Fruit fly (Drosophila melanogaster): ENCODE measurements around the gene CNPYb.

CNPYb gene

DNA sequence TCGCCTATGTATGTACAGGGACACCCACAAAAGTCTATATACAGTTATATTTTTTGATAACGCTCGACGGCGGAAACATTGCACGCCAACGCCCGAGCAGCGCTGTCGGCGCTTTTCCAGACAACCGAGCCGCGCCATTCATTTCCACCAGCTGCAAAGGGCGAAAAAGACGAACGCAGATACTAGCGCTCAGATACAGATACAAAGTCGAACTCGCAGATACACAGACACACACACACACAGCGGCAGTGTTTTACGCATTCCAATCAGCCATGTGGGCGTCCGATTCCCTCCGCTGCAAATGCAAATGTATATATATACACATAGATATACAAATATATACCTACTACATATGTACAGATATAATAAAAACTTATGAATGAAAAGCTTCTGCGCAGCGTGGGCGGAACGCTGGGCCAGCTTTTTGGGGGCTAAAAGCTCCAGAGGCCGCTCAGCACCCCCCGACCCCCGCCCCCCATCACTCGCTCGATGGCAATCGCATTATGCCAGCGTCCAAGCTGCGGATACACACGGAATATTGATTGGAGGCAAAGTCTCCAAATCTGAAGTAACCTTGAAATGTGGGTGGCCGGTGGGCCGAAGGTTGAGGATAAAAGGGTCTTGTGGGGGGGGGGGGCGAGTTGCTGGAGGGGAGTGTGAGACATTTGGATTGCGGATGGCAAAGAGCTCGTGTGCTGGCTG is 4.4 kb downstream of the CNPYb start:
- TF ChIP-seq ttk (optimal IDR thresholded peaks at IDR 0.05), result no peak
- TF ChIP-seq psq (optimal IDR thresholded peaks at IDR 0.05), result no peak
- TF ChIP-seq h (optimal IDR thresholded peaks at IDR 0.05), result no peak
- no peak for TF ChIP-seq insv (optimal IDR thresholded peaks at IDR 0.05)
- TF ChIP-seq Sin3A (optimal IDR thresholded peaks at IDR 0.05), result no peak
- no peak for TF ChIP-seq Myc (optimal IDR thresholded peaks at IDR 0.05)

DNA sequence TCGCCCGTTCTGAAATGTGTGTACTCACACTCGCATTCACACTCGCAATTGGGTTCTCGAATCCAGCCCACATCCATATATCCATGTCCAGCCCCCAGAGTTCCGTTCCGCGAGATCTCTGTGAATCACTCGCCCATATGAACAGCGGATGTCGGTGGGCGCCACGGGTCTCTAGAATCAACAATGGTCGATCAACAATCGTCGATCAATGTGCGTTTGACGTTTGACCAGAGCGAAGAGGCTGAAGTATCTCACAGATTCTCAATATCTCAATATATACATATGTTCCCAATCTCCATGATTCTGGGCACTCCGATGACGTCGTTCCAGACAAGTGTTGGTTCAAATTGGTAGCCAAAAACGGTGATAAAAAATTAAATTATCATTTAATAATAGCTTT is 6.9 kb downstream of the CNPYb start:
- no peak for TF ChIP-seq psq (optimal IDR thresholded peaks at IDR 0.05)
- TF ChIP-seq Sin3A (optimal IDR thresholded peaks at IDR 0.05), result no peak
- no peak for TF ChIP-seq insv (optimal IDR thresholded peaks at IDR 0.05)
- no peak for TF ChIP-seq Myc (optimal IDR thresholded peaks at IDR 0.05)
- no peak for TF ChIP-seq ttk (optimal IDR thresholded peaks at IDR 0.05)
- no peak for TF ChIP-seq h (optimal IDR thresholded peaks at IDR 0.05)

DNA sequence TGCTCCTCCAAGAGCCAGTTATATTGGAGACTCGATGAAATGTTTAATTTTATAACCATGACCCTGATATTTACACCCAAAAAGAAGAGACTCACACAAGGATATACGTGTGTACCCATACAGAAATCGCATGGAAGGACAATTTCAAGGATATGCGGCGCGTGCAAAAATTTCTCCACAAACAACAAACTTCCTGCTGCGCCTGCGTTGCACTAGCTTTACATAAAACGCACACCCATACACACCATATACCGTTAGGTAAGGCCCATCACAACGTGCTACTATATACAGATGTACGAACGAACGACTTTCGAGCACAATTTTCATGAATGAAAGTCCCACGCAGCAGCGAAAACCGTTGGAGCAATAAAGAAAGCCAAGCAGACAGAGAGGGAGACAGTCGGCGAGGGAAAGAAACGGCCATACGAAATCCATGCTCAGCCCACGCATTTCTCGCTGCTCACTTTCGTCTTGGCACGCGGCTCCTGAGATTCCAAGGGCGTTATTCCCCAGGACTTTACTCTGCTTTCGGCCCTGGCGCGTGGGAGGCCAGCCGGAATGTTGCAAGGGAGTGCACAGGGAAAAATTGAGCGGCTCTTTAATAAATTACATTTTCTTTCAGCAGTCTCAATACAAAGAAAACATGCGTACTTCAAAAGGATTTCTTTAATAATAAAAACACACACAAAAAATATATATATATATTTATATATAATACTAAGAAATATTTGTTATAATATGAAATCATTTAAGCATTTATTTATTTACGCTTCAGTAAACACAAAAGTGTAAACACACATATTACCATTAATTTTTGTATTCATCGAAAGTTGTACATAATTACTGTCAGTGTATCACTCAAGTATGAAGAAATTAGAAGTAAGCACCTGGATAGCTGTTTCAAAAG is 8.4 kb downstream of the CNPYb start:
- TF ChIP-seq psq (optimal IDR thresholded peaks at IDR 0.05) (no peak), insv (optimal IDR thresholded peaks at IDR 0.05) (no peak), Myc (optimal IDR thresholded peaks at IDR 0.05) (no peak), ttk (optimal IDR thresholded peaks at IDR 0.05) (no peak)

DNA sequence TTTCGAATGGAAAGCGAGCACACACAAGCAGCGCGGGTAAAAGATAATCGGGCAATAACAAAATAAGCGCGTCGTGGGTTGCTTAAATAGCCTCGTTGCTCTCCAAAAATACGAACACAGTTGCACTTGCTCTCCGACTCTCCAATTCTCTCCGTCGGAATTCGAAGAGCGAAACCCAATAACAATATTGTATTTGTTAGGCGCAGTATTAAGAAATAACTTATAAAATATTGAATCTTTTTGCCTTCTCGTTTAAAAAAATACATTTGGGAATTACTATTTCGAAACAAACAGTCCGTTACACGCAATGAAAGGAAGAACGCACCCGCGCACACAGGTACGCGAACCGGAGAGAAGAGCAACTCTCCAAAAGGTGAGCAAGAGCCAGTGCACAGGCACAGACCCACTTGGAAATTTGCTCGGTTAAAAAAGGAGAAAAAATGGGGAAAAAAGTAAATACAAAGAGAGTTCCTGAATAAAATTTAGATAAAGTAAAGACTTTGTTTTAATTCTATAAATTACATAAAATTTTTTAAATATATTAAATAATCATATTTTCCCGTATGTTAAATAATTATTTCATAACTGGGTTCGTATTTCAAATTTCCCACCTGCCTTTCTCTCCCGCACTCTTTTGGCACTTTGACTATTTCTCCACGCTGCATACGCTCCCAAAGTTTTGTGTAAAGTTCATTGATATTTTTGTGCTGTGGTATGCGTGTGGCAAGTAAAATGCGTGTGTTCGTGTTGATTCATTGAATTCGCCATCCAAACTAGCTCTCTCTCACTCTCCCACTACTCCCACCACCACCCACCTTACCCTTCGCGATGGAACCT is 9.4 kb downstream of the CNPYb start, which contains the start of gene Mkp3:
TSS of gene Mkp3 (minus strand) at position 63 of the 837 bp plus-strand sequence.
- TF ChIP-seq Sin3A (optimal IDR thresholded peaks at IDR 0.05), result no peak
- no peak for TF ChIP-seq ttk (optimal IDR thresholded peaks at IDR 0.05)
- TF ChIP-seq h (optimal IDR thresholded peaks at IDR 0.05), result no peak
- no peak for TF ChIP-seq Myc (optimal IDR thresholded peaks at IDR 0.05)
- TF ChIP-seq insv (optimal IDR thresholded peaks at IDR 0.05), result no peak
- TF ChIP-seq psq (optimal IDR thresholded peaks at IDR 0.05), result no peak

DNA sequence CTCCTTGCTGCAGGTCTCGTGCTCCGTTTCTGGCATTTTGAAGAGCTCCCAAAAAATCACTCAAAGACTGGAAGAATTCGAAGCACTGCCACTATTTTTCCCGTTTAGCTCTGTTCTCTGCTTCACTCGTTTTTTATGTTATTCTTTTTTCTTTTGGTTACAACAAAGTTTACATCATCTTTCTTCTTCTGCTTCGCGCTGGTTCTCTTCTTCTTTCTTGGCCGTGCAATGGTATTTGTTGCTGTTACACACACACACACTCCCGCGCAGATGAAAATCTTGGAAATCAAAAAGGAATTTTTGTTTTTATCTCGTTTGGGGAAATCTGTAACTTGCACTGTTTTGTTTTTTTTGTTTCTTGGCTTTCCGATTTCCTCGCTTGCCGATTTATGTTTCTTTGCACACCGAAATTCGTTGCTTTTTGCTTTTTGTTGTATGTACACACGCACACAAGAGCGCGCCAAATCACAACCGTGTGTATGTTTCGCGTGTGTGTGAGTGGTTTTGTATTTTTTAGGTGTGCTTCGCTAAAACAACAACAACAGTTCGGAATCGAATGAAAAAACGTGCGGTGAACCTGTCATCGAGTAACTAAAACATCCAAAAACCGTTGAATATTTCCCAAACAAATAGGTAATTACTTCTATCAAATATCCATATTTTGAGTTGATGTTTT is 10.2 kb downstream of the CNPYb start:
- TF ChIP-seq Myc (optimal IDR thresholded peaks at IDR 0.05), result no peak
- no peak for TF ChIP-seq ttk (optimal IDR thresholded peaks at IDR 0.05)
- TF ChIP-seq Sin3A (optimal IDR thresholded peaks at IDR 0.05), result no peak
- no peak for TF ChIP-seq insv (optimal IDR thresholded peaks at IDR 0.05)
- TF ChIP-seq h (optimal IDR thresholded peaks at IDR 0.05), result no peak
- TF ChIP-seq psq (optimal IDR thresholded peaks at IDR 0.05), result no peak

DNA sequence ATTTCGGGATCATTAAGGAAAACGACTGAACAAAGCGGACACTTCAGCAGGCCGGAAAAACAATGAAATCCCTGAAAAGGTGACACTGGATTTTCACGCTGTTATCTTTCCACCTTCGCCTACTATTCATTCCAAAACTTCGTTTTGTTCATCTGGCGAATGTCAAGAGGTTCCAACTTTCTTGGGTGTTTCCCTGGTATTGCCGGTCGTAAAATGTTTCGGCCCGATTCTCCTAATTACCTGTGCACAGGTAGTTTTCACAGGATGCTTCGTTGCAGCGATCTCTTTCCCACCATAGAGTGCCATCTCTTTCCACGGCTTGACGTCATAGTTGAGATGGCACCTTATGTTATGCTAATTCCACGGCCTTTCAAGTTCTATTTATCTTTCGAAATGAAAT is 12.9 kb downstream of the CNPYb start:
- TF ChIP-seq Myc (optimal IDR thresholded peaks at IDR 0.05) (no peak), h (optimal IDR thresholded peaks at IDR 0.05) (no peak), insv (optimal IDR thresholded peaks at IDR 0.05) (no peak), psq (optimal IDR thresholded peaks at IDR 0.05) (no peak), Sin3A (optimal IDR thresholded peaks at IDR 0.05) (no peak), ttk (optimal IDR thresholded peaks at IDR 0.05) (no peak)

DNA sequence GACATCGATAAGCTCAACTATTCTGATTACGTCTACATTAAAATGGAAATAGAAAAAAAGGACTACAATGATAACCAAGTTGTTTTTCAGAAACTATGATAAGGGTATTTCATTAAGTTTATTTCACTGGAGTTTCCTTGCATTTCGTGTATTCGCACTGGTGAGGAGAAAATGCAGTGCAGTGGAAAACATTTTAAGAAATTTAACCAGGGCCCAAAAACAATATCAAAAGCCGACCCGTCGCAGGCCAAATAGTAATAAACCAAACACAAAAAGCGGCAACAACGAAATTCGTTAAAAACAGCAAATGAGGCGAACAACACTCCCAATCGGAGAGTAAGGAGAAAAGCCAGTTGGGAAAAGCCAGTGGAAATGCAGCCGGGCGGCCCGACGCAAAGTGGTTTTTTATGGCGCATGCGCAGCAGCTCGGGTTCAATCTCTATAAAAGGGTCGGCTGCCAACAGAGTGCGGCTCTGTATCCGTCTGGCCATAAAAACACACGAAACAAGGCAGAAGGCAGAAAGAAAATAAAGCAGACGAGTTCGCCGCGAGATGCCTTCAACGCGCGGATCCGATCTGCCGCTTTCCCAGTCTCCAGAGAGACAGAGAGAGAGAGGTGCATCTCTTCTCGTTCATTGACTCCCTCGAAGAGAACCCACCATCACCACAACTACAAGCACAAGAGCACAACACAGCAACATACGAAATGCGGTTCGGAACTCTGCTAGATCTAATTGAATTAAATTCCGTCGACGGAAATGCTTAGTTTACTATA is 14.9 kb downstream of the CNPYb start:
- TF ChIP-seq Myc (optimal IDR thresholded peaks at IDR 0.05), result no peak
- TF ChIP-seq ttk (optimal IDR thresholded peaks at IDR 0.05), result no peak
- no peak for TF ChIP-seq h (optimal IDR thresholded peaks at IDR 0.05)
- no peak for TF ChIP-seq insv (optimal IDR thresholded peaks at IDR 0.05)
- no peak for TF ChIP-seq psq (optimal IDR thresholded peaks at IDR 0.05)
- no peak for TF ChIP-seq Sin3A (optimal IDR thresholded peaks at IDR 0.05)

DNA sequence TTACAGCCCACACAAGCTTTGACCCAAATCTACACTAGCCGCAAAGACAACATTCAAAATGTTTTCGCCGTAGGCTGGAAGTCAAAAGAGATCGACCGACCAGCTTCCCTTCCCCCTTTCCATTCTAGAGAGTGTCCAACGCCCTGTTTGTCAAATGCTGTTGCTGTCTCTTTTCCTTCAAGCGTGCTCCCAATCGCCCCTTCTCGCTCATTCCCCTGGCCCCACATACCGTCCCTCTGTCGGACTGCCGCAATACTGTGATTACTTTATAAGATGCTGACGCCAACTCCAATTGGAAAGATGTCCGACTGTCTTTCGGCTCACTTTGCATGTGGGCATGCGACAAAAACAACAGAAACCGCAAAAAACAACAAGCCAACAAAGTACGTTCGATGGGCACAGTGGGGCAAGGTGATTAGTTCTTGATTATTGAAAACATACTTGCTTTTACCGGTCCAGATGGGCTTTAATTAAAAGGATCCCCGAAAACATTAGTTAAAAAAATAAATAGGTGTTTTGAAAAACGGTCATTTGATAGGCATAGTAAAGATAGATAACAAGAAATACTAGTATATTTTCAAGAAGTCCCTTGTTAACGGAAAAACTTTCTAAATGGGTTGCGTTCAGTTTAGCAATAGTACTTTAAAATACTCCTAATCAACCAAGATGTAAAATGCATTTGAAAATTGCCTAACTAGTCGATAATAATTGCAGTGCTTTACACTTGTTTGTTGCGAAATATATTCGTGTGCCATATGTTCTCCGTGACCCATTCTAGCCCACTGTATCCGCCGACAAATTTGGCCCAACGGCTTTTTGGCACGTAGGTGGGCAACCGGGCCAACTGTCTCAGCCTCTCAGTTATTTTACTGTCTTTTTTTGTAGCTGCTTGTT is 16.0 kb downstream of the CNPYb start:
- TF ChIP-seq Sin3A (optimal IDR thresholded peaks at IDR 0.05) (no peak), h (optimal IDR thresholded peaks at IDR 0.05) (no peak), Myc (optimal IDR thresholded peaks at IDR 0.05) (no peak), ttk (optimal IDR thresholded peaks at IDR 0.05) (no peak), insv (optimal IDR thresholded peaks at IDR 0.05) (no peak), psq (optimal IDR thresholded peaks at IDR 0.05) (no peak)

DNA sequence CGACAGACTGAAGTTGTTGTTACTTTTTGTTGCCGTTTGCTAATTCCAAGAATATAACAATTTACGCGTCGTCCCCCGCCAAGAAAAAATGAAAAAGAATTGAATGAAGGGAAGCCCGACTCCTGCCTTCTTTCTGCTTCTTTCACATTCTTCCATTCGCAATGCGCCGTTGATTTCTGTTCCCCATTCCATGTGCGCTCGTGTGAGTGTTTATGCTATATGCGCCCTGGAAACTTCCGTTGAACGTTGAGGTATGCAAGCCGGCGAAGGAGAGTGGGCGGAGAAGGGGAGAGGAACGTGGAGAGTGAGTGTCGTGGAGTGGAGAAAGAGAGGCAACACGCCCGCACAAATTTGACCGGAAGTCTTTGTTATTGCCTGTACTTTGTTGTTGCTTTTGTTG is 16.9 kb downstream of the CNPYb start:
- TF ChIP-seq Myc (optimal IDR thresholded peaks at IDR 0.05), result no peak
- TF ChIP-seq ttk (optimal IDR thresholded peaks at IDR 0.05), result no peak
- TF ChIP-seq psq (optimal IDR thresholded peaks at IDR 0.05), result no peak
- TF ChIP-seq insv (optimal IDR thresholded peaks at IDR 0.05), result no peak

DNA sequence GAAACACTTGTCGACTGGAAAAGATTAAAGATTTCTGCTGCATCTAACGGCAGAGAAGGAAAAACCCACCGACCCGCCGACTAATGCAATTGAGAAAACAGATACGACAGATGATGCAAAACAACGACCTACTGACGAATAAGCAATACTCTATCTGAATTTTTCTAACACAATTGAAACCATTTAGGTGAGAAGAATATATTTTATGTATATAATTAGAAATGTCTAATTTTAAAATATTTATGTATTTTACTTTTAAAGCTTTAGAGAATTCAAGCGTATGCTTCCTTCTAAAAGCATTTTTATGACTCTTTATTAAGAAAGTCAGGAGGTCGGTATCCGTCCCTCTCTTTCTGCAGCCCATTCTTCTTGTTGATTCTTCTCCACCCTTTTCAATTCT is 17.6 kb downstream of the CNPYb start:
- TF ChIP-seq ttk (optimal IDR thresholded peaks at IDR 0.05) (no peak), Myc (optimal IDR thresholded peaks at IDR 0.05) (no peak), h (optimal IDR thresholded peaks at IDR 0.05) (no peak), psq (optimal IDR thresholded peaks at IDR 0.05) (no peak), insv (optimal IDR thresholded peaks at IDR 0.05) (no peak), Sin3A (optimal IDR thresholded peaks at IDR 0.05) (no peak)

Measured in Kc167 (cell line).